Worm (Caenorhabditis elegans) whole organism, early embryonic: ENCODE results near the gene srh-119.

Source experiments
- B0310.2 ChIP-seq: sonication (generic microtip); optimal IDR thresholded peaks from 2 replicates; lab custom pipeline; 2016; ENCODE audit warnings: mild to moderate bottlenecking, missing genetic modification characterization, missing compliant biosample characterization
- ama-1 ChIP-seq: fragments of 150-350 bp; optimal IDR thresholded peaks from 2 replicates; lab custom pipeline; 2014
- ceh-36 ChIP-seq: sonication (generic microtip); optimal IDR thresholded peaks from 2 replicates; lab custom pipeline; 2016; ENCODE audit warnings: missing genetic modification characterization, inconsistent platforms, missing compliant biosample characterization
- flt-1 ChIP-seq: fragments of 200-800 bp; sonication (Bioruptor generic); IDR thresholded peaks from 2 replicates; pipeline ENCODE4 v1.3.6; 2022; ENCODE audit warnings: missing genetic modification characterization, missing compliant biosample characterization
- hmbx-1 ChIP-seq: sonication (generic microtip); optimal IDR thresholded peaks from 2 replicates; lab custom pipeline; 2016; ENCODE audit warnings: mild to moderate bottlenecking, missing genetic modification characterization, missing compliant biosample characterization
- hmg-4 ChIP-seq: fragments of 200-800 bp; sonication (Bioruptor generic); optimal IDR thresholded peaks from 2 replicates; lab custom pipeline; 2018; ENCODE audit warnings: mild to moderate bottlenecking, missing genetic modification characterization, missing compliant biosample characterization
- sea-1 ChIP-seq: fragments of 200-800 bp; sonication (Bioruptor generic); conservative IDR thresholded peaks from 2 replicates; pipeline ENCODE4 v1.3.6; 2022; ENCODE audit warnings: missing genetic modification characterization, missing compliant biosample characterization
- tbx-11 ChIP-seq: fragments of 200-800 bp; sonication (Bioruptor generic); IDR thresholded peaks from 2 replicates; pipeline ENCODE4 v1.3.6; 2022; ENCODE audit warnings: missing genetic modification characterization, missing compliant biosample characterization
- tbx-37 ChIP-seq: fragments of 200-800 bp; sonication (Bioruptor generic); conservative IDR thresholded peaks from 2 replicates; pipeline ENCODE4 v1.3.6; 2022; ENCODE audit warnings: missing genetic modification reagents, missing genetic modification characterization, missing compliant biosample characterization
- tra-4 ChIP-seq: sonication (generic microtip); optimal IDR thresholded peaks from 2 replicates; lab custom pipeline; 2017; ENCODE audit warnings: missing genetic modification characterization, missing compliant biosample characterization

ce11 chrV:16927345-16927744 lies 44.9 kb upstream of the srh-119 start, which contains the start of gene Y102A5C.36:
- TF ChIP-seq flt-1 (GFP tag; lab: Robert Waterston, UW) (no peak), ama-1 (lab: Kevin White, UChicago) (no peak), tra-4 (tag; lab: Kevin White, UChicago) (no peak), sea-1 (GFP tag; lab: Robert Waterston, UW) (no peak), tbx-37 (GFP tag; lab: Robert Waterston, UW) (no peak), tbx-11 (GFP tag; lab: Robert Waterston, UW) (no peak), hmbx-1 (no peak), ceh-36 (tag; lab: Kevin White, UChicago) (no peak), B0310.2 (tag; lab: Kevin White, UChicago) (no peak), hmg-4 (GFP tag; lab: Kevin White, UChicago) (no peak)
